Fruit fly (Drosophila melanogaster) whole organism, wandering third instar larva: Measurements from ENCODE around the gene Septin2.

Experiments
- Abd-B ChIP-seq: fragments of >200 bp; optimal IDR thresholded peaks from 2 replicates; lab custom pipeline; 2017; ENCODE audit warnings: missing biosample characterization, missing genetic modification characterization
- CG9705 ChIP-seq: fragments of 200-800 bp; sonication (Bioruptor generic); optimal IDR thresholded peaks from 2 replicates; lab custom pipeline; 2018; ENCODE audit warnings: missing biosample characterization, mild to moderate bottlenecking, missing genetic modification characterization
- CrebA ChIP-seq: fragments of 200-800 bp; sonication (Bioruptor generic); optimal IDR thresholded peaks from 2 replicates; lab custom pipeline; 2016; ENCODE audit warnings: missing biosample characterization, mild to moderate bottlenecking, missing genetic modification characterization, borderline replicate concordance
- Dfd ChIP-seq: fragments of >200 bp; optimal IDR thresholded peaks from 2 replicates; lab custom pipeline; 2017; ENCODE audit warnings: missing biosample characterization, missing genetic modification characterization
- Dif ChIP-seq: fragments of 200-275, 200-300 bp; sonication (Bioruptor generic); optimal IDR thresholded peaks from 2 replicates; lab custom pipeline; 2018; ENCODE audit warnings: missing biosample characterization, missing genetic modification characterization; ENCODE audit not compliant: partially characterized antibody
- GATAd ChIP-seq: sonication (Bioruptor generic); optimal IDR thresholded peaks from 2 replicates; lab custom pipeline; 2016; ENCODE audit warnings: missing biosample characterization, missing genetic modification characterization
- Hnf4 ChIP-seq: fragments of 200-800 bp; sonication (Bioruptor generic); optimal IDR thresholded peaks from 2 replicates; lab custom pipeline; 2016; ENCODE audit warnings: missing biosample characterization, mild to moderate bottlenecking, missing genetic modification characterization
- Hr83 ChIP-seq: fragments of 200-300 bp; sonication (Bioruptor generic); optimal IDR thresholded peaks from 2 replicates; lab custom pipeline; 2016; ENCODE audit warnings: missing biosample characterization, mild to moderate bottlenecking, missing genetic modification characterization, moderate library complexity; ENCODE audit not compliant: poor library complexity, severe bottlenecking
- Myc ChIP-seq: fragments of >200 bp; optimal IDR thresholded peaks from 2 replicates; lab custom pipeline; 2017
- N ChIP-seq: fragments of >200 bp; optimal IDR thresholded peaks from 2 replicates; lab custom pipeline; 2018; ENCODE audit warnings: missing biosample characterization, missing external identifiers, missing genetic modification characterization
- OdsH ChIP-seq: fragments of 200-800 bp; sonication (Bioruptor generic); optimal IDR thresholded peaks from 2 replicates; lab custom pipeline; 2016; ENCODE audit warnings: missing biosample characterization, mild to moderate bottlenecking, missing genetic modification characterization
- Rel ChIP-seq, 2 experiments: fragments of 200-800 bp; sonication (Bioruptor generic) in 1 of 2; optimal IDR thresholded peaks; 2 replicates in 1 of 2; 3 replicates in 1 of 2; lab custom pipeline; 2016 to 2019; ENCODE audit warnings: mild to moderate bottlenecking in 2 of 2, missing biosample characterization in 2 of 2, missing genetic modification characterization in 2 of 2, moderate library complexity in 1 of 2
- Sp1 ChIP-seq: fragments of 200-800 bp; sonication (Bioruptor generic); optimal IDR thresholded peaks from 3 replicates; lab custom pipeline; 2019; ENCODE audit warnings: missing biosample characterization, mild to moderate bottlenecking, missing genetic modification characterization, moderate library complexity
- br ChIP-seq: fragments of 200-800 bp; sonication (Bioruptor generic); optimal IDR thresholded peaks from 2 replicates; lab custom pipeline; 2016; ENCODE audit warnings: missing biosample characterization, missing genetic modification characterization
- brk ChIP-seq: fragments of 200-800 bp; sonication (Bioruptor generic); optimal IDR thresholded peaks from 2 replicates; lab custom pipeline; 2016; ENCODE audit warnings: missing biosample characterization, mild to moderate bottlenecking, missing genetic modification characterization
- dsf ChIP-seq: sonication (Bioruptor generic); optimal IDR thresholded peaks from 2 replicates; lab custom pipeline; 2016; ENCODE audit warnings: missing biosample characterization, missing genetic modification characterization, borderline replicate concordance
- ey ChIP-seq: fragments of 200-800 bp; sonication (Bioruptor generic); optimal IDR thresholded peaks from 2 replicates; lab custom pipeline; 2016; ENCODE audit warnings: missing biosample characterization, missing genetic modification characterization
- foxo ChIP-seq, 2 experiments: fragments of 200-800 bp; sonication (Bioruptor generic); optimal IDR thresholded peaks; 2 replicates in 1 of 2; 3 replicates in 1 of 2; lab custom pipeline; 2016 to 2017; ENCODE audit warnings: missing biosample characterization in 2 of 2, missing genetic modification characterization in 2 of 2
- jim ChIP-seq: fragments of 175-275, 200-325 bp; sonication (Bioruptor generic); optimal IDR thresholded peaks from 2 replicates; lab custom pipeline; 2016; ENCODE audit warnings: missing biosample characterization, mild to moderate bottlenecking, missing genetic modification characterization
- lola ChIP-seq: fragments of >200 bp; optimal IDR thresholded peaks from 2 replicates; lab custom pipeline; 2017; ENCODE audit warnings: missing biosample characterization, missing genetic modification characterization
- pan ChIP-seq: fragments of >200 bp; optimal IDR thresholded peaks from 2 replicates; lab custom pipeline; 2017
- psq ChIP-seq: fragments of 200-800 bp; sonication (Bioruptor generic); optimal IDR thresholded peaks from 3 replicates; lab custom pipeline; 2017; ENCODE audit warnings: missing biosample characterization, mild to moderate bottlenecking, missing genetic modification characterization, moderate library complexity
- rgr ChIP-seq: fragments of 200-800 bp; sonication (Bioruptor generic); optimal IDR thresholded peaks from 3 replicates; lab custom pipeline; 2016; ENCODE audit warnings: missing biosample characterization, mild to moderate bottlenecking, missing genetic modification characterization
- sage ChIP-seq: fragments of 200-800 bp; sonication (Bioruptor generic); optimal IDR thresholded peaks from 2 replicates; lab custom pipeline; 2016; ENCODE audit warnings: missing biosample characterization, mild to moderate bottlenecking, missing genetic modification characterization
- sv ChIP-seq: fragments of 200-800 bp; sonication (Bioruptor generic); optimal IDR thresholded peaks from 3 replicates; lab custom pipeline; 2016; ENCODE audit warnings: missing biosample characterization, missing genetic modification characterization
- tai ChIP-seq: sonication (Bioruptor generic); optimal IDR thresholded peaks from 2 replicates; lab custom pipeline; 2016; ENCODE audit warnings: missing biosample characterization, missing genetic modification characterization

Gene Septin2

dm6 chr3R:20544952-20545351 lies 43.2 kb downstream of the Septin2 start:
- TF ChIP-seq br (GFP tag; lab: Kevin White, UChicago) (no peak), Dif (GFP tag; lab: Kevin White, UChicago) (no peak), GATAd (GFP tag; lab: Kevin White, UChicago) (no peak), dsf (GFP tag; lab: Kevin White, UChicago) (no peak), CrebA (GFP tag; lab: Kevin White, UChicago) (no peak), brk (GFP tag; lab: Kevin White, UChicago) (peak; percentile 17)

dm6 chr3R:20543719-20544118 lies 44.4 kb downstream of the Septin2 start:
- TF ChIP-seq foxo (GFP tag; optimal IDR thresholded peaks at IDR 0.05; lab: Kevin White, UChicago), result no peak
- TF ChIP-seq dsf (GFP tag; lab: Kevin White, UChicago), result no peak
- no peak for TF ChIP-seq rgr (GFP tag; lab: Kevin White, UChicago)
- TF ChIP-seq sv, result no peak
- TF ChIP-seq tai (GFP tag; lab: Kevin White, UChicago), result no peak
- TF ChIP-seq sage, result no peak
- no peak for TF ChIP-seq pan (lab: Kevin White, UChicago)
- TF ChIP-seq Myc (lab: Kevin White, UChicago), result no peak
- no peak for TF ChIP-seq N
- no peak for TF ChIP-seq Rel (GFP tag; optimal IDR thresholded peaks at IDR 0.05; lab: Kevin White, UChicago)
- TF ChIP-seq Rel (tag; optimal IDR thresholded peaks at IDR 0.05; lab: Kevin White, UChicago), result no peak
- no peak for TF ChIP-seq Hr83 (GFP tag; lab: Kevin White, UChicago)
- TF ChIP-seq Dfd (GFP tag; lab: Kevin White, UChicago), result no peak
- TF ChIP-seq lola, result no peak
- no peak for TF ChIP-seq ey (GFP tag; lab: Kevin White, UChicago)

- TF ChIP-seq psq (GFP tag; lab: Kevin White, UChicago) (peak; percentile 37), Abd-B (GFP tag; lab: Kevin White, UChicago) (no peak)
These were observed 44.9 kb downstream of the Septin2 start for dm6 chr3R:20543220-20543619.

dm6 chr3R:20542283-20543144 lies 45.6 kb downstream of the Septin2 start:
- TF ChIP-seq jim (GFP tag; lab: Kevin White, UChicago), result no peak
- TF ChIP-seq OdsH, result peak; percentile 33
- TF ChIP-seq sage, result no peak
- peak; percentile 22 for TF ChIP-seq dsf (GFP tag; lab: Kevin White, UChicago)
- TF ChIP-seq Hnf4 (GFP tag; lab: Kevin White, UChicago), result peak; percentile 53
- peak; percentile 26 for TF ChIP-seq brk (GFP tag; lab: Kevin White, UChicago)
- peak; percentile 0 for TF ChIP-seq rgr (GFP tag; lab: Kevin White, UChicago)
- peak; percentile 32 for TF ChIP-seq CG9705
- TF ChIP-seq tai (GFP tag; lab: Kevin White, UChicago), result peak; percentile 43
- TF ChIP-seq Sp1, result peak; percentile 36
